Worm (Caenorhabditis elegans) whole organism, midembryonic: ENCODE results near the gene C54D10.3.

Experiments used
- cog-1 ChIP-seq: sonication (generic microtip); optimal IDR thresholded peaks from 2 replicates; lab custom pipeline; 2016; ENCODE audit warnings: missing genetic modification characterization, missing compliant biosample characterization
- flt-1 ChIP-seq: fragments of 200-800 bp; sonication (Bioruptor generic); IDR thresholded peaks from 2 replicates; pipeline ENCODE4 v1.3.6; 2022; ENCODE audit warnings: missing genetic modification characterization, missing compliant biosample characterization
- klf-2 ChIP-seq: fragments of 200-800 bp; sonication (Bioruptor generic); conservative IDR thresholded peaks from 2 replicates; pipeline ENCODE4 v1.3.6; 2022; ENCODE audit warnings: missing genetic modification reagents, missing genetic modification characterization, missing compliant biosample characterization
- ref-1 ChIP-seq: fragments of 200-800 bp; sonication (Bioruptor generic); conservative IDR thresholded peaks from 2 replicates; pipeline ENCODE4 v1.3.6; 2022; ENCODE audit warnings: missing genetic modification reagents, missing genetic modification characterization, missing compliant biosample characterization
- tab-1 ChIP-seq: fragments of 200-800 bp; sonication (Bioruptor generic); IDR thresholded peaks from 2 replicates; pipeline ENCODE4 v1.3.6; 2022; ENCODE audit warnings: missing genetic modification characterization, missing compliant biosample characterization
- ztf-23 ChIP-seq: fragments of 200-800 bp; sonication (Bioruptor generic); IDR thresholded peaks from 2 replicates; pipeline ENCODE4 v1.3.6; 2022; ENCODE audit warnings: missing genetic modification reagents, missing genetic modification characterization, missing compliant biosample characterization
- ztf-29 ChIP-seq: fragments of 200-800 bp; sonication (Bioruptor generic); IDR thresholded peaks from 2 replicates; pipeline ENCODE4 v1.3.6; 2022; ENCODE audit warnings: missing genetic modification reagents, missing genetic modification characterization, missing compliant biosample characterization

DNA sequence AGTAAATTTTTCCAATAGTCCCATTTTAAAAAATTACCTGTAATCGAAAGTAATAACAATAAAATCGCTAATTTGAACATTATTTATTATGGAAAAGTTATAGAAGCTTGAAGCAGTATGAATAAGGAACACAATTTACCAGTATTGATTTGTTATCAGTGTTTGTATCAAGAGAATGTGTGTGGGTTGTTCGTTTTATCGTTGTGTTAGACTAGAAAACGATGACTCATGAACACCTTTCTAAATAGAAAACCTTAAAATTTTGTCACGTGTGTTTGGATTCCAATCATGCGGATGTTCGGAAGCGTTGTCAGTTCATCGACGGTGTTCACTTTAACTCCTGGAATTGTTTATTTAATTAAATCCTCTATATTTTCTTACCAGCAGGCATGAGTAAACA, 13.7 kb downstream of the C54D10.3 start, which contains the start of gene C54D10.13:
- no peak for TF ChIP-seq ref-1 (GFP tag; lab: Robert Waterston, UW)
- no peak for TF ChIP-seq tab-1
- no peak for TF ChIP-seq ztf-23
- TF ChIP-seq cog-1 (tag; lab: Kevin White, UChicago) = no peak
- no peak for TF ChIP-seq klf-2 (GFP tag; lab: Robert Waterston, UW)
- TF ChIP-seq flt-1 = no peak
- no peak for TF ChIP-seq ztf-29
